Fruit fly (Drosophila melanogaster) whole organism, embryonic: ENCODE data around the gene Cks85A.

ENCODE experiments used
- B-H1 ChIP-seq: fragments of 200-800 bp; sonication (Bioruptor generic); IDR thresholded peaks from 3 replicates; pipeline ENCODE4 v1.3.6; 2022; ENCODE audit warnings: missing biosample characterization, missing genetic modification characterization
- C15 ChIP-seq: fragments of 200-800 bp; sonication (Bioruptor generic); IDR thresholded peaks from 3 replicates; pipeline ENCODE4 v1.3.6; 2022; ENCODE audit warnings: missing biosample characterization, missing genetic modification characterization
- CG10147 ChIP-seq: fragments of 200-800 bp; sonication (Bioruptor generic); optimal IDR thresholded peaks from 2 replicates; lab custom pipeline; 2019; ENCODE audit warnings: missing biosample characterization, mild to moderate bottlenecking, missing genetic modification characterization, moderate library complexity
- CG11504 ChIP-seq: fragments of 200-800 bp; sonication (Bioruptor generic); optimal IDR thresholded peaks from 3 replicates; lab custom pipeline; 2019; ENCODE audit warnings: missing biosample characterization, mild to moderate bottlenecking, missing genetic modification characterization, moderate library complexity
- CG12104 ChIP-seq: fragments of 200-800 bp; sonication (Bioruptor generic); optimal IDR thresholded peaks from 3 replicates; lab custom pipeline; 2016; ENCODE audit warnings: missing biosample characterization, missing genetic modification characterization
- CG13123 ChIP-seq: fragments of 200-800 bp; sonication (Bioruptor generic); optimal IDR thresholded peaks from 2 replicates; lab custom pipeline; 2016; ENCODE audit warnings: missing biosample characterization, missing genetic modification characterization
- CG15073 ChIP-seq: fragments of 200-800 bp; sonication (Bioruptor generic); optimal IDR thresholded peaks from 2 replicates; lab custom pipeline; 2016; ENCODE audit warnings: missing biosample characterization, missing genetic modification characterization
- CG15479 ChIP-seq: fragments of 200-800 bp; sonication (Bioruptor generic); optimal IDR thresholded peaks from 3 replicates; lab custom pipeline; 2019; ENCODE audit warnings: missing biosample characterization, mild to moderate bottlenecking, missing genetic modification characterization, moderate library complexity
- CG16813 ChIP-seq: fragments of 200-800 bp; sonication (Bioruptor generic); IDR thresholded peaks from 3 replicates; pipeline ENCODE4 v1.3.6; 2022; ENCODE audit warnings: missing biosample characterization, missing genetic modification characterization; ENCODE audit not compliant: partially characterized antibody
- CG1832 ChIP-seq: fragments of 200-800 bp; sonication (Bioruptor generic); optimal IDR thresholded peaks from 2 replicates; lab custom pipeline; 2017; ENCODE audit warnings: missing biosample characterization, mild to moderate bottlenecking, missing genetic modification characterization, inconsistent platforms
- CG18619 ChIP-seq: fragments of 200-800 bp; sonication (Bioruptor generic); optimal IDR thresholded peaks from 3 replicates; lab custom pipeline; 2017; ENCODE audit warnings: missing biosample characterization, mild to moderate bottlenecking, missing genetic modification characterization
- CG2889 ChIP-seq: fragments of 200-800 bp; sonication (Bioruptor generic); IDR thresholded peaks from 3 replicates; pipeline ENCODE4 v1.3.6; 2022; ENCODE audit warnings: missing biosample characterization, missing genetic modification characterization
- CG3847 ChIP-seq: fragments of 200-800 bp; sonication (Bioruptor generic); IDR thresholded peaks from 2 replicates; pipeline ENCODE4 v1.3.6; 2022; ENCODE audit warnings: missing biosample characterization, missing genetic modification characterization
- CG4282 ChIP-seq: fragments of 200-800 bp; sonication (Bioruptor generic); optimal IDR thresholded peaks from 2 replicates; lab custom pipeline; 2016; ENCODE audit warnings: missing biosample characterization, missing genetic modification characterization
- CG4360 ChIP-seq: fragments of 200-800 bp; sonication (Bioruptor generic); IDR thresholded peaks from 2 replicates; pipeline ENCODE4 v1.3.6; 2022; ENCODE audit warnings: missing biosample characterization, missing genetic modification characterization
- CG4617 ChIP-seq: fragments of 200-800 bp; sonication (Bioruptor generic); optimal IDR thresholded peaks from 3 replicates; lab custom pipeline; 2016; ENCODE audit warnings: missing biosample characterization, missing genetic modification characterization, borderline replicate concordance
- CG6765 ChIP-seq: fragments of 200-800 bp; sonication (Bioruptor generic); optimal IDR thresholded peaks from 3 replicates; lab custom pipeline; 2017; ENCODE audit warnings: missing biosample characterization, mild to moderate bottlenecking, missing genetic modification characterization
- CG7839 ChIP-seq: fragments of 200-800 bp; sonication (Bioruptor generic); optimal IDR thresholded peaks from 3 replicates; lab custom pipeline; 2018; ENCODE audit warnings: missing biosample characterization, mild to moderate bottlenecking, missing genetic modification characterization, moderate library complexity
- CG7987 ChIP-seq: fragments of 200-800 bp; sonication (Bioruptor generic); optimal IDR thresholded peaks from 2 replicates; lab custom pipeline; 2018; ENCODE audit warnings: missing biosample characterization, mild to moderate bottlenecking, missing genetic modification characterization, moderate library complexity
- Dbx ChIP-seq: fragments of 200-800 bp; sonication (Bioruptor generic); IDR thresholded peaks from 3 replicates; pipeline ENCODE4 v1.3.6; 2022; ENCODE audit warnings: missing biosample characterization, missing genetic modification characterization
- Dek ChIP-seq: fragments of 200-800 bp; sonication (Bioruptor generic); optimal IDR thresholded peaks from 3 replicates; lab custom pipeline; 2019; ENCODE audit warnings: missing biosample characterization, mild to moderate bottlenecking, missing genetic modification characterization, moderate library complexity
- H2.0 ChIP-seq: fragments of 200-800 bp; sonication (Bioruptor generic); IDR thresholded peaks from 2 replicates; pipeline ENCODE4 v1.3.6; 2022; ENCODE audit warnings: missing biosample characterization, missing genetic modification characterization
- HLH3B ChIP-seq: fragments of 200-800 bp; sonication (Bioruptor generic); IDR thresholded peaks from 2 replicates; pipeline ENCODE4 v1.3.6; 2022; ENCODE audit warnings: missing biosample characterization, missing genetic modification characterization
- Meics ChIP-seq: fragments of 200-800 bp; sonication (Bioruptor generic); optimal IDR thresholded peaks from 2 replicates; lab custom pipeline; 2017; ENCODE audit warnings: missing biosample characterization, mild to moderate bottlenecking, missing genetic modification characterization
- Nf-YB ChIP-seq: fragments of 200-800 bp; sonication (Bioruptor generic); optimal IDR thresholded peaks from 3 replicates; lab custom pipeline; 2019; ENCODE audit warnings: missing biosample characterization, mild to moderate bottlenecking, missing genetic modification characterization, moderate library complexity
- Spps ChIP-seq: fragments of 200-800 bp; sonication (Bioruptor generic); optimal IDR thresholded peaks from 2 replicates; lab custom pipeline; 2018; ENCODE audit warnings: missing biosample characterization, mild to moderate bottlenecking, missing genetic modification characterization
- Trl ChIP-seq, 3 experiments: fragments of >200 bp in 2 of 3; fragments of 200-800 bp in 1 of 3; sonication (Bioruptor generic) in 1 of 3; optimal IDR thresholded peaks; 2 replicates in 1 of 3; 3 replicates in 2 of 3; lab custom pipeline; 2016 to 2017; ENCODE audit warnings: missing biosample characterization in 1 of 3, missing genetic modification characterization in 1 of 3
- Xrp1 ChIP-seq: fragments of 200-800 bp; sonication (Bioruptor generic); IDR thresholded peaks from 2 replicates; pipeline ENCODE4 v1.3.6; 2022; ENCODE audit warnings: missing biosample characterization, missing genetic modification characterization
- al ChIP-seq: fragments of 200-800 bp; sonication (Bioruptor generic); IDR thresholded peaks from 2 replicates; pipeline ENCODE4 v1.3.6; 2022; ENCODE audit warnings: missing biosample characterization, missing genetic modification characterization
- amos ChIP-seq: fragments of 200-800 bp; sonication (Bioruptor generic); IDR thresholded peaks from 2 replicates; pipeline ENCODE4 v1.3.6; 2022; ENCODE audit warnings: missing biosample characterization, missing genetic modification characterization; ENCODE audit not compliant: partially characterized antibody
- bbx ChIP-seq: fragments of 200-800 bp; sonication (Bioruptor generic); IDR thresholded peaks from 2 replicates; pipeline ENCODE4 v1.3.6; 2022; ENCODE audit warnings: missing biosample characterization, missing genetic modification characterization; ENCODE audit not compliant: partially characterized antibody
- chn ChIP-seq: fragments of 200-800 bp; sonication (Bioruptor generic); optimal IDR thresholded peaks from 2 replicates; lab custom pipeline; 2016; ENCODE audit warnings: missing biosample characterization, missing genetic modification characterization
- cwo ChIP-seq: fragments of 200-800 bp; sonication (Bioruptor generic); optimal IDR thresholded peaks from 3 replicates; lab custom pipeline; 2017; ENCODE audit warnings: missing biosample characterization, missing genetic modification characterization, mild to moderate bottlenecking, moderate library complexity, missing genetic modification reagents
- dan ChIP-seq: fragments of 200-800 bp; sonication (Bioruptor generic); IDR thresholded peaks from 2 replicates; pipeline ENCODE4 v1.3.6; 2022; ENCODE audit warnings: missing biosample characterization, missing genetic modification characterization
- fd102C ChIP-seq: fragments of 200-800 bp; sonication (Bioruptor generic); optimal IDR thresholded peaks from 2 replicates; lab custom pipeline; 2018; ENCODE audit warnings: missing biosample characterization, mild to moderate bottlenecking, missing genetic modification characterization, moderate library complexity
- fu2 ChIP-seq: fragments of 200-800 bp; sonication (Bioruptor generic); optimal IDR thresholded peaks from 2 replicates; lab custom pipeline; 2016; ENCODE audit warnings: missing biosample characterization, missing genetic modification characterization
- gcm ChIP-seq: fragments of 200-800 bp; sonication (Bioruptor generic); optimal IDR thresholded peaks from 2 replicates; lab custom pipeline; 2019; ENCODE audit warnings: missing biosample characterization, mild to moderate bottlenecking, missing genetic modification characterization, moderate library complexity
- hb ChIP-seq: fragments of 200-800 bp; sonication (Bioruptor generic); IDR thresholded peaks from 3 replicates; pipeline ENCODE4 v1.3.6; 2022; ENCODE audit warnings: missing biosample characterization, missing genetic modification characterization; ENCODE audit not compliant: partially characterized antibody
- hbn ChIP-seq: fragments of 200-800 bp; sonication (Bioruptor generic); IDR thresholded peaks from 2 replicates; pipeline ENCODE4 v1.3.6; 2022; ENCODE audit warnings: missing biosample characterization, missing genetic modification characterization; ENCODE audit not compliant: partially characterized antibody
- nerfin-2 ChIP-seq: fragments of 200-800 bp; sonication (Bioruptor generic); IDR thresholded peaks from 2 replicates; pipeline ENCODE4 v1.3.6; 2022; ENCODE audit warnings: missing biosample characterization, missing genetic modification characterization; ENCODE audit not compliant: partially characterized antibody
- nmo ChIP-seq: fragments of 200-800 bp; sonication (Bioruptor generic); optimal IDR thresholded peaks from 2 replicates; lab custom pipeline; 2018; ENCODE audit warnings: missing biosample characterization, mild to moderate bottlenecking, missing genetic modification characterization, moderate library complexity
- pnt ChIP-seq: fragments of 200-800 bp; sonication (Bioruptor generic); optimal IDR thresholded peaks from 3 replicates; lab custom pipeline; 2016; ENCODE audit warnings: missing biosample characterization, missing genetic modification characterization
- salm ChIP-seq: fragments of 200-800 bp; sonication (Bioruptor generic); optimal IDR thresholded peaks from 2 replicates; lab custom pipeline; 2018; ENCODE audit warnings: missing biosample characterization, mild to moderate bottlenecking, missing genetic modification characterization
- sob ChIP-seq: fragments of 200-800 bp; sonication (Bioruptor generic); IDR thresholded peaks from 2 replicates; pipeline ENCODE4 v1.3.6; 2022; ENCODE audit warnings: missing biosample characterization, missing genetic modification characterization
- trh ChIP-seq: fragments of 200-800 bp; sonication (Bioruptor generic); optimal IDR thresholded peaks from 2 replicates; lab custom pipeline; 2016; ENCODE audit warnings: missing biosample characterization, missing genetic modification characterization
- twi ChIP-seq: fragments of 200-800 bp; optimal IDR thresholded peaks from 2 replicates; lab custom pipeline; 2019; ENCODE audit warnings: missing biosample characterization, mild to moderate bottlenecking, missing genetic modification characterization, moderate library complexity
- vfl ChIP-seq: fragments of 200-800 bp; sonication (Bioruptor generic); optimal IDR thresholded peaks from 2 replicates; lab custom pipeline; 2016; ENCODE audit warnings: missing biosample characterization, missing genetic modification characterization
- z ChIP-seq: fragments of 200-800 bp; sonication (Bioruptor generic); IDR thresholded peaks from 3 replicates; pipeline ENCODE4 v1.3.6; 2022; ENCODE audit warnings: missing biosample characterization, missing genetic modification characterization

Gene Cks85A

DNA sequence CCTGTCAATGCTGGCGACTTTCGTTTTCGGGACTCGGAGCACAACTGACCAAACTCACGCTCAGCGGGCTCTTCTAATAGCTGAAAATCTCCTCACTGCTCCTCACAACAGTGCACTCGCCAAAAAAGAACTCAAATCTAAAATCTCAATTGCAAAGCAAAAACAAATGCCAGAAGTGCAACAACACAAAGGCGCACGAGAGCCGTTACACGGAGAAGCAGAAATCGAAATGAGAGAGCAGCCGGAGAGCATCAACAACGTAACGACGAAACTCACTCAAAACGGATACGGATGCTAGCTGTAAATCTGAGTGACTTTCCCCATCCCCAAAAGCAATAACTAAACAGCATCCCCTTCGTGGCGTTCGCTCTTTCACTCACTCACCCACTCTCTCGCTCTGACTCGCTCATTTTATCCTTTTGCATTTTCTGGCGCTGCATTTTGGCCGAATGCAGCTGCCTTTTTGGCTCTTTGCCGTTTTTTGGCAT, 20.4 kb downstream of the Cks85A start, which contains the start of gene hb:
TSS of gene hb (minus strand) at position 51 of the 488 bp plus-strand sequence.
- TF ChIP-seq CG15073 (GFP tag; lab: Kevin White, UChicago): no peak
- TF ChIP-seq Trl (optimal IDR thresholded peaks at IDR 0.05; lab: Kevin White, UChicago): peak; percentile 45 to 81
- no peak for TF ChIP-seq Trl (GFP tag; optimal IDR thresholded peaks at IDR 0.05; lab: Kevin White, UChicago)
- TF ChIP-seq CG12104: no peak
- TF ChIP-seq vfl: no peak
- peak; percentile 97 for TF ChIP-seq z (GFP tag; lab: Robert Waterston, UW)
- no peak for TF ChIP-seq salm (tag; lab: Kevin White, UChicago)
- TF ChIP-seq bbx (GFP tag; lab: Robert Waterston, UW): 0 out of 2 replicates have a peak, but pooled peaks have one; percentile 30
- no peak for TF ChIP-seq pnt (GFP tag; lab: Kevin White, UChicago)
- peak; percentile 27; the same call in 1 of the 3 replicates for TF ChIP-seq CG16813
- no peak for TF ChIP-seq CG13123 (GFP tag; lab: Kevin White, UChicago)
- TF ChIP-seq gcm (GFP tag; lab: Kevin White, UChicago): no peak
- TF ChIP-seq CG6765 (GFP tag; lab: Kevin White, UChicago): no peak
- TF ChIP-seq CG4360 (GFP tag; lab: Robert Waterston, UW): peak; percentile 70; the same call in 1 of the 2 replicates
- TF ChIP-seq CG1832: peak; percentile 20
- no peak for TF ChIP-seq CG4617 (GFP tag; lab: Kevin White, UChicago)
- peak; percentile 4 for TF ChIP-seq Nf-YB (GFP tag; lab: Kevin White, UChicago)
- TF ChIP-seq CG18619 (GFP tag; lab: Kevin White, UChicago): no peak
- TF ChIP-seq Xrp1: no peak

DNA sequence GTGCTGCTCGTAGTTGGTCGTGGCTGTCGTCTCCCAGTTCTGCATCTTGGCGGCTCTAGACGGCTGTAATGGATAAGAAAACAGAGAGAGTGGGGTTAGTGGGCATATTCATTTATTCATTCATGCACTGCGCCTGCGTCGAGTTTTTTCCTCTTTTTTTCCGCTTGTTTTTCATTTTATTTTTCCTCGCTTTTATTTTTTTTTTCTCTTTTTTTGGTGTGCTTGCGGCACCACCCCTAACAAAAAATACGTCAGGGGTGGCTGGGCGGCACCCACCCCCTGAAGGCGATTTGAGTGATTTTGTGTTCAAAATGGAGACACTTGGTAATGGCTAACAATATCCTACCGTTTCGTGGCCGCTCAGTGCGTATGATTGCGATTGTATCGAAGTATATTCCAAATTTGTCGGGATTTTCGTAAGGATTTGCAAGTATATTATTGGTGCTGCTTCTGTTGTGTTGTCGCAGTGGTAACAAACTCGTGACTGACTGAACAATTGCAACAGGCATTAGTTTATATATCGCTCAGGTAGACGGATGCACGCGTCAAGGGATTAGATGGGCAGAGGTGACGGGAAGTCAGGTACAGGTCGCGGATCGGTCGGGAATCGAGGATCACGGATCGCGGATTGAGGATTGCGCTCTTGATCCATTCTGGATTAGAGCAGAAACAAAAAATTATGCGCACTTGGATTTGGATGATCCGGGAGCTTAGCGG, 24.0 kb downstream of the Cks85A start:
- TF ChIP-seq CG4282 (GFP tag; lab: Kevin White, UChicago): no peak
- TF ChIP-seq trh (GFP tag; lab: Kevin White, UChicago): no peak
- TF ChIP-seq fd102C (GFP tag; lab: Kevin White, UChicago): no peak
- TF ChIP-seq sob (GFP tag; lab: Robert Waterston, UW): no peak; the same call in 1 of the 2 replicates
- TF ChIP-seq HLH3B: no peak
- TF ChIP-seq B-H1 (GFP tag; lab: Robert Waterston, UW): no peak
- no peak for TF ChIP-seq fu2 (GFP tag; lab: Kevin White, UChicago)
- no peak for TF ChIP-seq twi
- no peak for TF ChIP-seq CG11504
- peak; percentile 58 for TF ChIP-seq CG15479 (GFP tag; lab: Kevin White, UChicago)
- TF ChIP-seq C15: peak; percentile 31; the same call in 1 of the 3 replicates
- no peak for TF ChIP-seq chn
- no peak for TF ChIP-seq cwo
- TF ChIP-seq amos (GFP tag; lab: Robert Waterston, UW): no peak
- TF ChIP-seq CG2889 (GFP tag; lab: Robert Waterston, UW): no peak
- TF ChIP-seq nmo (GFP tag; lab: Kevin White, UChicago): no peak
- TF ChIP-seq hbn (GFP tag; lab: Robert Waterston, UW): no peak
- TF ChIP-seq CG7987 (GFP tag; lab: Kevin White, UChicago): no peak
- TF ChIP-seq Meics (GFP tag; lab: Kevin White, UChicago): peak; percentile 54
- no peak for TF ChIP-seq al (GFP tag; lab: Robert Waterston, UW)
- no peak for TF ChIP-seq hb (GFP tag; lab: Robert Waterston, UW)
- TF ChIP-seq Dek (tag; lab: Kevin White, UChicago): no peak
- no peak for TF ChIP-seq Spps (tag; lab: Kevin White, UChicago)
- no peak for TF ChIP-seq Dbx (GFP tag; lab: Robert Waterston, UW)
- no peak for TF ChIP-seq CG7839 (tag; lab: Kevin White, UChicago)
- no peak for TF ChIP-seq nerfin-2 (GFP tag; lab: Robert Waterston, UW)
- no peak for TF ChIP-seq dan (GFP tag; lab: Robert Waterston, UW)
- no peak for TF ChIP-seq CG10147
- no peak for TF ChIP-seq CG16813
- TF ChIP-seq H2.0 (GFP tag; lab: Robert Waterston, UW): no peak
- no peak for TF ChIP-seq CG3847
